Fruit fly (Drosophila melanogaster) S2 (cell line): ENCODE measurements around the gene CG16734.

Source experiments
- CG8478 ChIP-seq: fragments of >200 bp; optimal IDR thresholded peaks from 2 replicates; lab custom pipeline; 2018
- CTCF ChIP-seq, 2 experiments: fragments of >200 bp; optimal IDR thresholded peaks; 2 replicates each; lab custom pipeline; 2018

DNA sequence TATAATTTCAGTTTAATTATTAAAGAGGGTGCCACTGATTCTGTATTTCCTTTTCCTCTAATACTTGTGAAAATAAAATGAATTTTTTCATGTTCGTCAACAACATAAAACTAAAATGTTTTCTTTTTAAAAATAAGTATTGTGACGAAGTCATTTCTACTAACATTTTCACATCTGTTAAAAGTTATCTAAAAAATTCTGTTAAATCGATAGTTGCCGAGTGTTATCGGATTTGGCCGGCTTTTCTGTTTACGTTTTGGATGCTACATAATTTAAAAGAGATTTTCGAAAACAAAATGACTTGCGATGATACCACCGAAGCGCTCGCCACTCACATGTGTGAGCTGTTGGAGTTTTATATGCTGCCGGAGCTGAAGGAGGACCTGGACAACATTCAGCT lies at the start of gene CG16734:
- TF ChIP-seq CG8478 (lab: Kevin White, UChicago): no peak
- TF ChIP-seq CTCF (optimal IDR thresholded peaks at IDR 0.05; lab: Kevin White, UChicago): no peak
